Worm (Caenorhabditis elegans) whole organism, L1 larva: ENCODE results near the gene ZC443.3.

Experiments used
- C04F5.9 ChIP-seq: sonication (generic microtip); optimal IDR thresholded peaks from 2 replicates; lab custom pipeline; 2016; ENCODE audit warnings: missing genetic modification characterization, missing compliant biosample characterization
- F16B12.6 ChIP-seq: fragments of 150-350 bp; optimal IDR thresholded peaks from 2 replicates; lab custom pipeline; 2014; ENCODE audit warnings: missing biosample characterization, missing genetic modification characterization
- Y116A8C.19 ChIP-seq: sonication (generic microtip); optimal IDR thresholded peaks from 2 replicates; lab custom pipeline; 2016; ENCODE audit warnings: missing compliant biosample characterization, missing genetic modification characterization, borderline replicate concordance
- aly-2 ChIP-seq: fragments of 150-350 bp; optimal IDR thresholded peaks from 2 replicates; lab custom pipeline; 2014; ENCODE audit warnings: missing biosample characterization, missing genetic modification characterization
- ama-1 ChIP-seq: fragments of 150-350 bp; optimal IDR thresholded peaks from 2 replicates; lab custom pipeline; 2014
- blmp-1 ChIP-seq: fragments of 150-350 bp; optimal IDR thresholded peaks from 2 replicates; lab custom pipeline; 2014; ENCODE audit warnings: missing biosample characterization, missing genetic modification characterization
- ceh-82 ChIP-seq, 3 experiments: fragments of 150-350 bp in 1 of 3; sonication (generic microtip) in 2 of 3; optimal IDR thresholded peaks; 2 replicates each; lab custom pipeline; 2014 to 2017; ENCODE audit warnings: missing biosample characterization in 3 of 3, missing genetic modification characterization in 3 of 3
- efl-1 ChIP-seq, 4 experiments: fragments of 150-350 bp; optimal IDR thresholded peaks in 3 of 4; peaks in 1 of 4; 1 replicate in 1 of 4; 2 replicates in 3 of 4; lab custom pipeline; 2014; ENCODE audit warnings: missing biosample characterization in 2 of 4, missing genetic modification characterization in 2 of 4, missing genetic modification reagents in 2 of 4
- elt-2 ChIP-seq: sonication (generic microtip); optimal IDR thresholded peaks from 2 replicates; lab custom pipeline; 2016; ENCODE audit warnings: missing genetic modification characterization, mild to moderate bottlenecking, inconsistent platforms, missing compliant biosample characterization, missing genetic modification reagents
- fkh-10 ChIP-seq: sonication (generic microtip); optimal IDR thresholded peaks from 2 replicates; lab custom pipeline; 2017; ENCODE audit warnings: missing biosample characterization, missing genetic modification reagents, missing genetic modification characterization
- fkh-4 ChIP-seq: sonication (generic microtip); optimal IDR thresholded peaks from 2 replicates; lab custom pipeline; 2016; ENCODE audit warnings: missing compliant biosample characterization, missing genetic modification characterization, borderline replicate concordance
- fkh-8 ChIP-seq: sonication (generic microtip); optimal IDR thresholded peaks from 2 replicates; lab custom pipeline; 2016; ENCODE audit warnings: mild to moderate bottlenecking, missing genetic modification characterization, missing compliant biosample characterization
- hlh-4 ChIP-seq: sonication (generic microtip); optimal IDR thresholded peaks from 2 replicates; lab custom pipeline; 2016; ENCODE audit warnings: mild to moderate bottlenecking, missing genetic modification characterization, missing compliant biosample characterization
- isw-1 ChIP-seq: fragments of 200-800 bp; sonication (Bioruptor generic); IDR thresholded peaks from 2 replicates; pipeline ENCODE4 v1.3.6; 2022; ENCODE audit warnings: missing genetic modification characterization, missing compliant biosample characterization
- lin-13 ChIP-seq: fragments of 150-350 bp; optimal IDR thresholded peaks from 2 replicates; lab custom pipeline; 2014; ENCODE audit warnings: missing biosample characterization, missing genetic modification reagents, missing genetic modification characterization
- lsy-2 ChIP-seq, 2 experiments: fragments of 150-350 bp; optimal IDR thresholded peaks; 2 replicates each; lab custom pipeline; 2014; ENCODE audit warnings: missing biosample characterization in 2 of 2, missing genetic modification characterization in 2 of 2
- mab-9 ChIP-seq: fragments of 200-800 bp; sonication (Bioruptor generic); IDR thresholded peaks from 2 replicates; pipeline ENCODE4 v1.3.6; 2022; ENCODE audit warnings: missing genetic modification reagents, missing genetic modification characterization, missing compliant biosample characterization
- mep-1 ChIP-seq: fragments of 150-350 bp; optimal IDR thresholded peaks from 2 replicates; lab custom pipeline; 2014; ENCODE audit warnings: missing biosample characterization, missing genetic modification characterization
- nhr-12 ChIP-seq: sonication (generic microtip); optimal IDR thresholded peaks from 2 replicates; lab custom pipeline; 2017; ENCODE audit warnings: missing biosample characterization, missing genetic modification characterization
- nhr-20 ChIP-seq: sonication (generic microtip); optimal IDR thresholded peaks from 2 replicates; lab custom pipeline; 2016; ENCODE audit warnings: mild to moderate bottlenecking, missing genetic modification characterization, missing compliant biosample characterization
- nhr-28 ChIP-seq: fragments of 150-350 bp; optimal IDR thresholded peaks from 2 replicates; lab custom pipeline; 2014; ENCODE audit warnings: missing biosample characterization, missing genetic modification characterization
- nhr-47 ChIP-seq: sonication (generic microtip); optimal IDR thresholded peaks from 2 replicates; lab custom pipeline; 2016; ENCODE audit warnings: mild to moderate bottlenecking, missing genetic modification characterization, moderate library complexity, missing compliant biosample characterization
- nhr-71 ChIP-seq: sonication (generic microtip); optimal IDR thresholded peaks from 2 replicates; lab custom pipeline; 2016; ENCODE audit warnings: mild to moderate bottlenecking, missing genetic modification characterization, moderate library complexity, missing compliant biosample characterization
- nhr-76 ChIP-seq: sonication (generic microtip); optimal IDR thresholded peaks from 2 replicates; lab custom pipeline; 2017; ENCODE audit warnings: missing biosample characterization, missing genetic modification characterization
- nhr-77 ChIP-seq: fragments of 150-350 bp; optimal IDR thresholded peaks from 2 replicates; lab custom pipeline; 2014; ENCODE audit warnings: missing biosample characterization, missing genetic modification characterization
- nhr-85 ChIP-seq: sonication (generic microtip); peaks from one replicate; lab custom pipeline; 2016; ENCODE audit warnings: missing genetic modification characterization, inconsistent platforms, missing compliant biosample characterization
- nhr-90 ChIP-seq: sonication (generic microtip); optimal IDR thresholded peaks from 2 replicates; lab custom pipeline; 2016; ENCODE audit warnings: mild to moderate bottlenecking, missing genetic modification characterization, missing compliant biosample characterization; ENCODE audit not compliant: poor library complexity
- pax-3 ChIP-seq: fragments of 200-800 bp; sonication (Bioruptor generic); optimal IDR thresholded peaks from 2 replicates; lab custom pipeline; 2018; ENCODE audit warnings: mild to moderate bottlenecking, missing genetic modification characterization, moderate library complexity, missing compliant biosample characterization
- pqm-1 ChIP-seq: sonication (generic microtip); optimal IDR thresholded peaks from 3 replicates; lab custom pipeline; 2017; ENCODE audit warnings: missing biosample characterization, missing genetic modification characterization
- rnt-1 ChIP-seq: sonication (generic microtip); optimal IDR thresholded peaks from 2 replicates; lab custom pipeline; 2016; ENCODE audit warnings: mild to moderate bottlenecking, missing genetic modification characterization, moderate library complexity, missing compliant biosample characterization
- skn-1 ChIP-seq: fragments of 150-350 bp; optimal IDR thresholded peaks from 2 replicates; lab custom pipeline; 2014; ENCODE audit warnings: missing biosample characterization, missing genetic modification characterization
- sox-4 ChIP-seq: sonication (generic microtip); optimal IDR thresholded peaks from 2 replicates; lab custom pipeline; 2016; ENCODE audit warnings: missing genetic modification characterization, missing compliant biosample characterization
- sptf-1 ChIP-seq: fragments of 150-350 bp; optimal IDR thresholded peaks from 2 replicates; lab custom pipeline; 2014; ENCODE audit warnings: missing biosample characterization, missing genetic modification characterization
- sup-37 ChIP-seq: fragments of 200-800 bp; sonication (Bioruptor generic); optimal IDR thresholded peaks from 2 replicates; lab custom pipeline; 2018; ENCODE audit warnings: mild to moderate bottlenecking, missing genetic modification characterization, missing compliant biosample characterization
- tlp-1 ChIP-seq: fragments of 150-350 bp; optimal IDR thresholded peaks from 2 replicates; lab custom pipeline; 2014; ENCODE audit warnings: missing biosample characterization, missing genetic modification characterization
- unc-130 ChIP-seq: fragments of 150-350 bp; optimal IDR thresholded peaks from 2 replicates; lab custom pipeline; 2017; ENCODE audit warnings: missing biosample characterization, missing genetic modification characterization, inconsistent platforms
- unc-30 ChIP-seq: sonication (generic microtip); optimal IDR thresholded peaks from 2 replicates; lab custom pipeline; 2017; ENCODE audit warnings: missing biosample characterization, missing genetic modification characterization
- unc-62 ChIP-seq: fragments of 150-350 bp; optimal IDR thresholded peaks from 2 replicates; lab custom pipeline; 2014; ENCODE audit warnings: missing biosample characterization, missing genetic modification reagents, missing genetic modification characterization
- unc-86 ChIP-seq: sonication (generic microtip); optimal IDR thresholded peaks from 2 replicates; lab custom pipeline; 2016; ENCODE audit warnings: missing genetic modification characterization, missing compliant biosample characterization
- xbp-1 ChIP-seq: sonication (generic microtip); optimal IDR thresholded peaks from 2 replicates; lab custom pipeline; 2016; ENCODE audit warnings: missing genetic modification characterization, missing compliant biosample characterization
- zag-1 ChIP-seq: fragments of 150-350 bp; optimal IDR thresholded peaks from 2 replicates; lab custom pipeline; 2014; ENCODE audit warnings: missing biosample characterization, missing genetic modification characterization
- ztf-11 ChIP-seq, 2 experiments: sonication (generic microtip); optimal IDR thresholded peaks; 2 replicates each; lab custom pipeline; 2016 to 2017; ENCODE audit warnings: missing genetic modification characterization in 2 of 2, missing biosample characterization in 1 of 2, missing compliant biosample characterization in 1 of 2

The ZC443.3 gene

ce11 chrV:12814481-12814882 lies 560 bp upstream of the ZC443.3 start (continued):
- TF ChIP-seq Y116A8C.19 (tag; lab: Kevin White, UChicago) (no peak), rnt-1 (tag; lab: Kevin White, UChicago) (peak; percentile 76), ceh-82 (tag; optimal IDR thresholded peaks at IDR 0.05; lab: Kevin White, UChicago) (peak; percentile 32 to 53 (median 51)), blmp-1 (no peak), nhr-47 (tag; lab: Kevin White, UChicago) (peak; percentile 80), fkh-4 (no peak), unc-30 (tag; lab: Kevin White, UChicago) (no peak), F16B12.6 (tag; lab: Kevin White, UChicago) (peak; percentile 27), nhr-12 (no peak), ztf-11 (tag; optimal IDR thresholded peaks at IDR 0.05; lab: Kevin White, UChicago) (peak in 1 of 2 experiments; percentile 42), pqm-1 (tag; lab: Kevin White, UChicago) (no peak), C04F5.9 (tag; lab: Kevin White, UChicago) (no peak), unc-62 (GFP tag; lab: Kevin White, UChicago) (no peak), xbp-1 (tag; lab: Kevin White, UChicago) (peak; percentile 47), ama-1 (no peak), zag-1 (no peak), hlh-4 (tag; lab: Kevin White, UChicago) (no peak), aly-2 (tag; lab: Kevin White, UChicago) (no peak), unc-86 (tag; lab: Kevin White, UChicago) (peak; percentile 81), nhr-76 (no peak), skn-1 (tag; lab: Kevin White, UChicago) (peak; percentile 44), mab-9 (peak; percentile 48; the same call in 1 of the 2 replicates), tlp-1 (tag; lab: Kevin White, UChicago) (no peak), fkh-8 (peak; percentile 87), elt-2 (tag; lab: Kevin White, UChicago) (no peak), sox-4 (tag; lab: Kevin White, UChicago) (peak; percentile 19), lin-13 (peak; percentile 65), nhr-20 (tag; lab: Kevin White, UChicago) (peak; percentile 52), nhr-71 (tag; lab: Kevin White, UChicago) (peak; percentile 87), nhr-90 (tag; lab: Kevin White, UChicago) (no peak), nhr-77 (tag; lab: Kevin White, UChicago) (peak; percentile 32), nhr-85 (tag; lab: Kevin White, UChicago) (peak; percentile 67)

ce11 chrV:12811810-12812209 lies 2.1 kb downstream of the ZC443.3 start:
- TF ChIP-seq lsy-2 (tag; optimal IDR thresholded peaks at IDR 0.05; lab: Kevin White, UChicago) = no peak
- no peak for TF ChIP-seq efl-1 (optimal IDR thresholded peaks at IDR 0.05; lab: Kevin White, UChicago)
- TF ChIP-seq efl-1 (GFP tag; optimal IDR thresholded peaks at IDR 0.05 in 1 of 2; lab: Kevin White, UChicago) = peak in 1 of 2 experiments; percentile 43
- no peak for TF ChIP-seq sptf-1 (tag; lab: Kevin White, UChicago)
- no peak for TF ChIP-seq unc-130 (tag; lab: Kevin White, UChicago)
- no peak for TF ChIP-seq isw-1 (GFP tag; lab: Robert Waterston, UW)
- TF ChIP-seq rnt-1 (tag; lab: Kevin White, UChicago) = peak; percentile 4
- TF ChIP-seq aly-2 (tag; lab: Kevin White, UChicago) = no peak
- no peak for TF ChIP-seq fkh-10 (GFP tag; lab: Kevin White, UChicago)
- no peak for TF ChIP-seq mep-1 (tag; lab: Kevin White, UChicago)
- no peak for TF ChIP-seq unc-86 (tag; lab: Kevin White, UChicago)
- TF ChIP-seq ama-1 = peak; percentile 55
- no peak for TF ChIP-seq sup-37 (GFP tag; lab: Kevin White, UChicago)
- no peak for TF ChIP-seq nhr-28 (tag; lab: Kevin White, UChicago)
- TF ChIP-seq sox-4 (tag; lab: Kevin White, UChicago) = no peak
- TF ChIP-seq pax-3 = peak; percentile 50
